Worm (Caenorhabditis elegans) whole organism, young adult: ENCODE data around the gene Y51A2D.13.
A peak's percentile ranks its signal among the peaks of the same experiment; 100 is the strongest.

Experiments
- D2030.7 ChIP-seq: fragments of 200-800 bp; sonication (Bioruptor generic); IDR thresholded peaks from 2 replicates; pipeline ENCODE4 v1.3.6; 2022; ENCODE audit warnings: missing genetic modification reagents, missing genetic modification characterization, missing compliant biosample characterization
- F49E8.2 ChIP-seq: sonication (generic microtip); optimal IDR thresholded peaks from 3 replicates; lab custom pipeline; 2017; ENCODE audit warnings: missing genetic modification characterization, mild to moderate bottlenecking, missing compliant biosample characterization, antibody characterized with exemption, moderate library complexity; ENCODE audit not compliant: insufficient read depth
- F52B5.7 ChIP-seq: sonication (generic microtip); optimal IDR thresholded peaks from 2 replicates; lab custom pipeline; 2016; ENCODE audit warnings: mild to moderate bottlenecking, missing genetic modification characterization, missing compliant biosample characterization
- atf-7 ChIP-seq: sonication (generic microtip); optimal IDR thresholded peaks from 2 replicates; lab custom pipeline; 2017; ENCODE audit warnings: mild to moderate bottlenecking, missing genetic modification characterization, missing compliant biosample characterization
- attf-6 ChIP-seq: fragments of 200-800 bp; sonication (Bioruptor generic); IDR thresholded peaks from 2 replicates; pipeline ENCODE4 v1.3.6; 2022; ENCODE audit warnings: missing genetic modification reagents, missing genetic modification characterization, missing compliant biosample characterization
- bed-1 ChIP-seq: fragments of 200-800 bp; sonication (Bioruptor generic); IDR thresholded peaks from 2 replicates; pipeline ENCODE4 v1.3.6; 2022; ENCODE audit warnings: missing genetic modification reagents, missing genetic modification characterization, missing compliant biosample characterization
- bed-2 ChIP-seq: fragments of 200-800 bp; sonication (Bioruptor generic); IDR thresholded peaks from 2 replicates; pipeline ENCODE4 v1.3.6; 2022; ENCODE audit warnings: missing genetic modification reagents, missing genetic modification characterization, missing compliant biosample characterization
- cebp-2 ChIP-seq: fragments of 200-800 bp; sonication (Bioruptor generic); IDR thresholded peaks from 2 replicates; pipeline ENCODE4 v1.3.6; 2022; ENCODE audit warnings: missing genetic modification characterization, missing compliant biosample characterization
- ceh-100 ChIP-seq: fragments of 200-800 bp; sonication (Bioruptor generic); IDR thresholded peaks from 2 replicates; pipeline ENCODE4 v1.3.6; 2022; ENCODE audit warnings: missing genetic modification reagents, missing genetic modification characterization, missing compliant biosample characterization
- chd-7 ChIP-seq: sonication (generic microtip); optimal IDR thresholded peaks from 2 replicates; lab custom pipeline; 2016; ENCODE audit warnings: mild to moderate bottlenecking, missing genetic modification characterization, moderate library complexity, missing compliant biosample characterization
- die-1 ChIP-seq: sonication (generic microtip); optimal IDR thresholded peaks from 2 replicates; lab custom pipeline; 2016; ENCODE audit warnings: missing genotype, mild to moderate bottlenecking, missing genetic modification characterization, missing compliant biosample characterization
- dox-1 ChIP-seq: fragments of 200-800 bp; sonication (Bioruptor generic); IDR thresholded peaks from 2 replicates; pipeline ENCODE4 v1.3.6; 2022; ENCODE audit warnings: missing genetic modification reagents, missing genetic modification characterization, missing compliant biosample characterization
- efl-1 ChIP-seq: fragments of 150-350 bp; optimal IDR thresholded peaks from 2 replicates; lab custom pipeline; 2014; ENCODE audit warnings: missing biosample characterization, missing genetic modification reagents, missing genetic modification characterization
- ekl-4 ChIP-seq: fragments of 200-800 bp; sonication (Bioruptor generic); IDR thresholded peaks from 2 replicates; pipeline ENCODE4 v1.3.6; 2022; ENCODE audit warnings: missing genetic modification reagents, missing genetic modification characterization, missing compliant biosample characterization
- ets-4 ChIP-seq: fragments of 200-800 bp; sonication (Bioruptor generic); optimal IDR thresholded peaks from 2 replicates; lab custom pipeline; 2018; ENCODE audit warnings: mild to moderate bottlenecking, missing genetic modification characterization, missing compliant biosample characterization
- fkh-3 ChIP-seq: sonication (generic microtip); optimal IDR thresholded peaks from 2 replicates; lab custom pipeline; 2016; ENCODE audit warnings: mild to moderate bottlenecking, missing genetic modification characterization, missing compliant biosample characterization
- hlh-26 ChIP-seq: fragments of 200-800 bp; sonication (Bioruptor generic); conservative IDR thresholded peaks from 2 replicates; pipeline ENCODE4 v1.3.6; 2022; ENCODE audit warnings: missing genetic modification reagents, missing genetic modification characterization, missing compliant biosample characterization
- lin-35 ChIP-seq, 3 experiments: fragments of 150-350 bp in 2 of 3; sonication (generic microtip) in 1 of 3; optimal IDR thresholded peaks; 2 replicates each; lab custom pipeline; 2014 to 2018; ENCODE audit warnings: missing biosample characterization in 3 of 3, missing genetic modification characterization in 3 of 3, missing genetic modification reagents in 3 of 3
- lsl-1 ChIP-seq: fragments of 200-800 bp; sonication (Bioruptor generic); optimal IDR thresholded peaks from 2 replicates; lab custom pipeline; 2018; ENCODE audit warnings: mild to moderate bottlenecking, missing genetic modification characterization, moderate library complexity, missing compliant biosample characterization
- lsy-27 ChIP-seq: sonication (generic microtip); optimal IDR thresholded peaks from 2 replicates; lab custom pipeline; 2017; ENCODE audit warnings: missing genetic modification characterization, mild to moderate bottlenecking, missing compliant biosample characterization, antibody characterized with exemption, missing genotype, borderline replicate concordance; ENCODE audit not compliant: insufficient read depth
- madf-10 ChIP-seq: sonication (generic microtip); optimal IDR thresholded peaks from 2 replicates; lab custom pipeline; 2016; ENCODE audit warnings: mild to moderate bottlenecking, missing genetic modification characterization, missing compliant biosample characterization
- madf-3 ChIP-seq: fragments of 200-800 bp; sonication (Bioruptor generic); IDR thresholded peaks from 2 replicates; pipeline ENCODE4 v1.3.6; 2022; ENCODE audit warnings: missing genetic modification reagents, missing genetic modification characterization, missing compliant biosample characterization
- mel-28 ChIP-seq: sonication (generic microtip); optimal IDR thresholded peaks from 2 replicates; lab custom pipeline; 2016; ENCODE audit warnings: borderline replicate concordance, mild to moderate bottlenecking, missing genetic modification characterization, missing compliant biosample characterization
- nfya-2 ChIP-seq: fragments of 200-800 bp; sonication (Bioruptor generic); IDR thresholded peaks from 2 replicates; pipeline ENCODE4 v1.3.6; 2022; ENCODE audit warnings: missing genetic modification reagents, missing genetic modification characterization, missing compliant biosample characterization
- nhr-27 ChIP-seq: fragments of 200-800 bp; sonication (Bioruptor generic); optimal IDR thresholded peaks from 2 replicates; lab custom pipeline; 2018; ENCODE audit warnings: mild to moderate bottlenecking, missing genetic modification characterization, moderate library complexity, missing compliant biosample characterization
- pbrm-1 ChIP-seq: fragments of 200-800 bp; sonication (Bioruptor generic); IDR thresholded peaks from 2 replicates; pipeline ENCODE4 v1.3.6; 2022; ENCODE audit warnings: missing genetic modification reagents, missing genetic modification characterization, missing compliant biosample characterization
- rpc-1 ChIP-seq, 2 experiments: fragments of 150-350 bp in 1 of 2; sonication (generic microtip) in 1 of 2; optimal IDR thresholded peaks; 2 replicates each; lab custom pipeline; 2014 to 2018; ENCODE audit warnings: missing biosample characterization in 1 of 2, missing genetic modification characterization in 1 of 2, missing genetic modification reagents in 1 of 2, missing genotype in 1 of 2
- sdz-38 ChIP-seq: sonication (generic microtip); optimal IDR thresholded peaks from 2 replicates; lab custom pipeline; 2016; ENCODE audit warnings: missing genotype, missing genetic modification characterization, missing compliant biosample characterization
- sea-2 ChIP-seq: fragments of 200-800 bp; sonication (Bioruptor generic); IDR thresholded peaks from 2 replicates; pipeline ENCODE4 v1.3.6; 2022; ENCODE audit warnings: missing genetic modification characterization, missing compliant biosample characterization
- snpc-4 ChIP-seq, 5 experiments: fragments of 150-350 bp in 1 of 5; sonication (generic microtip) in 4 of 5; optimal IDR thresholded peaks; 2 replicates each; lab custom pipeline; 2014 to 2018; ENCODE audit warnings: missing genetic modification characterization in 5 of 5, missing biosample characterization in 3 of 5, antibody characterized with exemption in 2 of 5, mild to moderate bottlenecking in 2 of 5, missing compliant biosample characterization in 2 of 5, missing genotype in 2 of 5, moderate library complexity in 2 of 5, missing genetic modification reagents in 1 of 5
- unc-130 ChIP-seq: sonication (generic microtip); optimal IDR thresholded peaks from 2 replicates; lab custom pipeline; 2016; ENCODE audit warnings: missing genetic modification reagents, missing genetic modification characterization, missing compliant biosample characterization
- unc-62 ChIP-seq: fragments of 150-350 bp; optimal IDR thresholded peaks from 2 replicates; lab custom pipeline; 2014; ENCODE audit warnings: missing biosample characterization, missing genetic modification reagents, missing genetic modification characterization
- zfh-2 ChIP-seq: fragments of 200-800 bp; sonication (Bioruptor generic); conservative IDR thresholded peaks from 2 replicates; pipeline ENCODE4 v1.3.6; 2022; ENCODE audit warnings: missing genetic modification reagents, missing genetic modification characterization, missing compliant biosample characterization

Y51A2D.13 gene

DNA sequence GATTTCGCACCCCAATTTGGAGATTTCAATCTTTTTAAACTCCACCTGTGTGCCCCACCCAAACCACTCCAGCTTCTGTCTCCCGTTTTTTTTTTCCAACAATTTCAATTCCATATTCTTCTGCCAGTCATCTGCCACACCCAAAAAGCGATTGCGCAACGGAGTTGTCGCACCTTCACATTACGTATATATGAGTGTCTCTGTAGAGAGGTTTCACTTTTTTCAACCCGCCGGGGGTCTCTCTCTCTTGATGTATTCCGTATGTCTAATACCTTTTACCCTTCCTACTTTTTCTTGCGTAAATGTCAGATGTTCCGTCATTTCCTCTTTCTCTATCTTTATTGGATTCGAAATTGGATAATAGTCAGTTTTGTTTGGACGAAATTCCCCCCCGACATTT, 7.4 kb upstream of the Y51A2D.13 start:
- no peak for TF ChIP-seq fkh-3 (tag; lab: Kevin White, UChicago)
- no peak for TF ChIP-seq bed-2 (GFP tag; lab: Robert Waterston, UW)
- TF ChIP-seq ets-4: no peak
- no peak for TF ChIP-seq madf-3

DNA sequence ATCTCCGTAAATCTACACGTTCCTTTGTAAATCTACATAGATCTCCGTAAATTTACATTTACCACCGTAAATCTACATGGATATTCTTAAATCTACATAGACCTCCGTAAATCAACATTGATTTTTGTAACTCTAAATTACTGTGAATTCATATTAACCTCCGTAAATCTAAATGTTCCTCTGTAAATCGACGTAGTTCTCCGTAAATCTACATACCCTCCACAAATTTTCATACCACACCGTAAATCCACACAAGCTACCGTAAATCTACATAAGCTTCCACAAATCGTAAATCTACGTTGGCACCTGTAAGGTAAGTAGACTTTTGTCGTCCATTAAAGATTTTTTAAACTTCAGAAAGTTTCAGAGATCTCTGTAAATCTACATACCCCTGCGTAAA, 5.5 kb upstream of the Y51A2D.13 start:
- TF ChIP-seq atf-7 (no peak), zfh-2 (GFP tag; lab: Robert Waterston, UW) (no peak), madf-3 (no peak), rpc-1 (optimal IDR thresholded peaks at IDR 0.05; lab: Kevin White, UChicago) (no peak), rpc-1 (tag; optimal IDR thresholded peaks at IDR 0.05; lab: Kevin White, UChicago) (no peak), nfya-2 (no peak), sea-2 (GFP tag; lab: Robert Waterston, UW) (no peak), chd-7 (tag; lab: Kevin White, UChicago) (no peak), lsy-27 (no peak)

DNA sequence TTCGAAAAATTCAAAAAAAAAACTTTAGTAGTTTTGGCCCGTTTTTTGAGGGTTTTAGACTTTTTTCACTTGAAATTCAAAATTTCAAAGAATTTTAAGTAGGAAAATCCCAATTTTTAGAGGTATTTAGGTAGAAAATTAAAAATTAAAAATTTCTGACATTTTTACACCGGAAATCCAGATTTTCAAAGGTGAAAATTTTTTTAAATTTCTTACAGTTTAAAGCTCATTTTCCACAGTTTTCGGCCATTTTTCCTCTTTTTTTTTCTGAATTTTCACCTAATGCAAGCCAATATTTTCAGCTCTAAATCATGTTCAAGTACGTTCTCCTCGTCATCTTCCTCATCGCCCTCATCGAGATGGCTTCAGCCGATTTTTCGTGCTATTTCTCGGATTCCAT, 2.8 kb upstream of the Y51A2D.13 start, which contains the start of gene txt-14:
Gene txt-14 (plus strand): TSS at position 301 of the 400 bp plus-strand sequence.
- TF ChIP-seq unc-130 (no peak), nhr-27 (tag; lab: Kevin White, UChicago) (no peak), attf-6 (no peak), D2030.7 (GFP tag; lab: Robert Waterston, UW) (no peak), lin-35 (GFP tag; optimal IDR thresholded peaks at IDR 0.05; lab: Kevin White, UChicago) (no peak), ceh-100 (GFP tag; lab: Robert Waterston, UW) (no peak)

DNA sequence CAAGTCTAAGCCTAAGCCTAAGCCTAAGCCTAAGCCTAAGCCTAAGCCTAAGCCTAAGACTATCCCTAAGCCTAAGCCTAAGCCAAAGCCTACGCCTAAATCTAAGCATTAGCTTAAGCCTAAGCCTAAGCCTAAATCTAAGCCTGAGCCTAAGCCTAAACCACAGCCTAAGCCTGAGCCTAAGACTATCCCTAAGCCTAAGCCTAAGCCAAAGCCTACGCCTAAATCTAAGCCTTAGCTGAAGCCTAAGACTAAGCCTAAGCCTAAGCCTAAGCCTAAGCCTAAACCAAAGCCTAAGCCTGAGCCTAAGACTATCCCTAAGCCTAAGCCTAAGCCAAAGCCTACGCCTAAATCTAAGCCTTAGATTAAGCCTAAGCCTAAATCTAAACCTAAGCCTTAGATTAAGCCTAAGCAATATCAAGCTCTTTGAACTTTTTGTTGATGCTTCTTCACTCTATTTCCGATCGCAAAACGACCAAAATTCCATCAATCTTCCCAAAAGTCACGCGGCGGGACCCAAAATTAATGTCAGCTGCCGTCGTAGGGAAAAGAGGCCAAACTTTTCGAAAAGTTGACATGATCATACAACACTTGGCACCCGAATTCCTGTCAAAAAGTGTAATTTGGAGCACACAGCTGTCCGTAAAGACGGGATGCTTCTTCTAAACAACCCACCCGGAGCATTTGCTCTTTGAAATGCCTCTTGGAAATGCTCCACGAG, 2.0 kb upstream of the Y51A2D.13 start:
- TF ChIP-seq efl-1 (GFP tag; lab: Kevin White, UChicago) (no peak), unc-62 (no peak), F52B5.7 (no peak), die-1 (tag; lab: Kevin White, UChicago) (no peak), dox-1 (GFP tag; lab: Robert Waterston, UW) (no peak), pbrm-1 (GFP tag; lab: Robert Waterston, UW) (no peak), sdz-38 (tag; lab: Kevin White, UChicago) (no peak), cebp-2 (no peak), lsl-1 (GFP tag; lab: Kevin White, UChicago) (no peak), ekl-4 (no peak), hlh-26 (GFP tag; lab: Robert Waterston, UW) (no peak), sea-2 (GFP tag; lab: Robert Waterston, UW) (no peak), madf-10 (tag; lab: Kevin White, UChicago) (no peak), mel-28 (no peak), madf-3 (no peak), F49E8.2 (no peak)

DNA sequence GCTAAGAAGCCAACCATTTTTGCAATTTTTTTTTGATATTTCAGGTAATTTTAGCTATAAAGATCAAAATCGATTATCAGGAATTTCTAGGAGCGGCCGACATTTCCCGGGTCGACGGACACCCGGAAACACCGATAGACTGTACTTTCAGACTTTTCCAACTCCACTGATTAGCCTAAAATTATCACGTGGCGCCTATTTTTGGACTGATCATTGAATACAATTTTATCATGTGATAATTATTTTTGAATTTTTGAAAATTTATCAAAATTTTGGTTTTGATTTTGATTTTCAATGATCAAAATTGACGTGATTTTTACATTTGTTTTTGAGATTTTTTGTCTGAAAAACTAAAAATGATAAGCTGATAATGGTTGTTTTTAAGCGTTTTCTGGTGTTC, 1.3 kb downstream of the Y51A2D.13 start:
- TF ChIP-seq atf-7: no peak
- TF ChIP-seq snpc-4 (GFP tag; optimal IDR thresholded peaks at IDR 0.05; lab: Kevin White, UChicago): no peak
- peak in 3 of 4 experiments; percentile 73 to 83 (median 81) for TF ChIP-seq snpc-4 (tag; optimal IDR thresholded peaks at IDR 0.05; lab: Kevin White, UChicago)
- TF ChIP-seq bed-1 (GFP tag; lab: Robert Waterston, UW): no peak
